Worm (Caenorhabditis elegans): ENCODE results near the gene Y53F4B.17.

Y53F4B.17 gene

DNA sequence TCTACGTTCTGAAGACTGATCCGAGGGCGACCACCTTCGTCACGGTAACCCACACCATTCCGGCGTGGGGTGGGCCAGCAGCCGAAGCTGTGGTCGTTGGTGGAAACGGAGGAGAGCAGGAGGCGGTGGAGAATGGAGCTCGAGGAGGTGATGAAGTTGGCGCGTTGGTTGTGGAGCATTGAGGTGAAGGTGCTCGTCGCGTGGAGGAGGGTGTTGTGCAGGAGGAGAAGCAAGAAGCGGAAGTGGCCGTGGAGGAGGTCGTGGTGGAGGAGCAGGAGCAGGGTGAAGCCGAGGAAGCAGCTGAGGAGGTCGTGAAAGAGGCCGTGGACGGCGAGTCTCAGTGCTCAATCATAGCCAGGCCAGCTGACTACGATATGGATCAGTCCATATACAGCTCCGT lies at the start of gene Y53F4B.17:
Gene Y53F4B.17 (plus strand): TSS at position 375 of the 400 bp plus-strand sequence.
- TF ChIP-seq D2030.7 (GFP tag; IDR thresholded peaks at IDR 0.05) (no peak), C17E4.6 (GFP tag; IDR thresholded peaks at IDR 0.05) (no peak), cebp-2 (GFP tag; IDR thresholded peaks at IDR 0.05) (no peak), B0035.1 (tag; optimal IDR thresholded peaks at IDR 0.05) (no peak), dox-1 (GFP tag; IDR thresholded peaks at IDR 0.05) (no peak), madf-3 (GFP tag; IDR thresholded peaks at IDR 0.05) (no peak), egrh-3 (GFP tag; IDR thresholded peaks at IDR 0.05) (peak; percentile 89), zfh-2 (GFP tag; conservative IDR thresholded peaks at IDR 0.05) (peak; percentile 94), ets-4 (GFP tag; optimal IDR thresholded peaks at IDR 0.05) (peak; percentile 26), sdz-38 (tag; optimal IDR thresholded peaks at IDR 0.05) (no peak)

DNA sequence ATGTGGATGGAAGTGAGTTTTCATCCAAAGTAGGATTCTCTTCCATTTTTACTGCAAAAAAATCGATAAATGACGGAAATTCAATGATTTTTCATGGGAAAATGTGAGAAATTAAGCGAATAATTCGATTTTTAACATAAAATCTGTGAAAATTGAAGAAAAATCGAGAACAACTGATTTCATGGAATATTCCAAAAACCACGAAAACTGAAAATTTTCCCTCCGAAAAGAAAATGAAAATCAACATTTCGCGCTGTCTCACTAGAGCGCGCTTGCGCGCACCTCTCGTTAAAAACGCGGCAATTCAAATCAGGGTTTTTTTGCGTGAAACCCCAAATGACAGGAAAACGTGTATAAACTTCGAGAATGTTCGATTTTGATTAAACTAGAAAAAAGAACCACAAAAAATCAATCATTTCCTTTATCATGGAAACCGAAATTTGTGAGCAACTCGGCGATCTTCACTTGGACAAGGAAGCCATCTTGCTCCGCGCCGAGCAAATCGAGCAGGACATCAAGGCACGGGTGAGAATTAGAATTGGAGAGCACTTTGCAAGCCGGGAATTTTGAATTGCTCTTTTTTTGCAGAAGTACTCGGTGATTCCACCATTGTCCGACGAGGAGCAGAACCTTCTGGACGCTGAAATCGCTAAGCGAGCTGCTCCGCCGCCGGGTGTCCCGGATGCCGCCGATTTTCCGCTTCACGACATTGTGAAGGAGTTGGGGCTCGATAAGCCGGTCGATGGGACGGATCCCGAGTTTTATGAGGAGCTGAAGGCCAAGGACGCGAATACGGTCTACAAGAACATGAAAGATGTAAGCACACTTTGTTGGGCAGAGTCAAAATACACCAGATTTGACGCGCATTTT lies 47.9 kb upstream of the Y53F4B.17 start, which contains the start of the genes Y53F4B.9 and Y53F4B.11:
Gene Y53F4B.9 (minus strand): TSS at position 51 of the 870 bp plus-strand sequence.
Gene Y53F4B.11 (plus strand): TSS at position 383 of the 870 bp plus-strand sequence.
- TF ChIP-seq D2030.7 (GFP tag; IDR thresholded peaks at IDR 0.05) (peak; percentile 99), nfyb-1 (GFP tag; IDR thresholded peaks at IDR 0.05) (no peak; the same call in 1 of the 2 replicates), madf-10 (tag; optimal IDR thresholded peaks at IDR 0.05) (no peak), F39B2.1 (GFP tag; IDR thresholded peaks at IDR 0.05) (no peak), hmg-20 (GFP tag; IDR thresholded peaks at IDR 0.05) (0 out of 2 replicates have a peak, but pooled peaks have one; percentile 13), ceh-27 (GFP tag; optimal IDR thresholded peaks at IDR 0.05) (peak; percentile 67), bed-1 (GFP tag; IDR thresholded peaks at IDR 0.05) (no peak), ets-4 (GFP tag; optimal IDR thresholded peaks at IDR 0.05) (no peak), lsy-27 (tag; optimal IDR thresholded peaks at IDR 0.05; ENCODE audit: borderline replicate concordance, insufficient read depth) (no peak), Y53G8AR.9 (GFP tag; conservative IDR thresholded peaks at IDR 0.05) (peak; percentile 90), atf-7 (tag; optimal IDR thresholded peaks at IDR 0.05) (no peak), xnd-1 (tag; optimal IDR thresholded peaks at IDR 0.05) (peak; percentile 94), egl-44 (GFP tag; IDR thresholded peaks at IDR 0.05) (no peak), sdz-38 (tag; optimal IDR thresholded peaks at IDR 0.05) (no peak), Y79H2A.3 (GFP tag; conservative IDR thresholded peaks at IDR 0.05) (0 out of 2 replicates have a peak, but pooled peaks have one; percentile 13), lin-54 (GFP tag; optimal IDR thresholded peaks at IDR 0.05) (peak; percentile 100), hlh-26 (GFP tag; conservative IDR thresholded peaks at IDR 0.05) (no peak), sea-2 (GFP tag; IDR thresholded peaks at IDR 0.05) (no peak), F49E8.2 (tag; optimal IDR thresholded peaks at IDR 0.05; ENCODE audit: insufficient read depth) (peak; percentile 88), T26A5.8 (tag; optimal IDR thresholded peaks at IDR 0.05) (no peak), ztf-22 (GFP tag; optimal IDR thresholded peaks at IDR 0.05) (no peak), chd-7 (tag; optimal IDR thresholded peaks at IDR 0.05) (no peak), rcor-1 (GFP tag; IDR thresholded peaks at IDR 0.05) (peak; percentile 83), snpc-1.1 (tag; optimal IDR thresholded peaks at IDR 0.05; ENCODE audit: insufficient read depth) (peak; percentile 66), ceh-100 (GFP tag; IDR thresholded peaks at IDR 0.05) (peak; percentile 88), nfya-1 (tag; optimal IDR thresholded peaks at IDR 0.05; ENCODE audit: borderline replicate concordance, insufficient read depth) (no peak), tbp1 (GFP tag; optimal IDR thresholded peaks at IDR 0.05) (peak; percentile 71), egl-18 (GFP tag; IDR thresholded peaks at IDR 0.05) (0 out of 2 replicates have a peak, but pooled peaks have one; percentile 21), B0019.2 (GFP tag; conservative IDR thresholded peaks at IDR 0.05) (peak; percentile 95), fkh-3 (tag; optimal IDR thresholded peaks at IDR 0.05) (no peak), die-1 (tag; optimal IDR thresholded peaks at IDR 0.05) (no peak), rpc-1 (optimal IDR thresholded peaks at IDR 0.05) (no peak), rpc-1 (tag; optimal IDR thresholded peaks at IDR 0.05) (no peak), snpc-4 (GFP tag; optimal IDR thresholded peaks at IDR 0.05) (peak; percentile 53), snpc-4 (tag; optimal IDR thresholded peaks at IDR 0.05) (peak; percentile 66 to 86 (median 82)), lsl-1 (GFP tag; optimal IDR thresholded peaks at IDR 0.05) (peak; percentile 85), B0336.3 (GFP tag; IDR thresholded peaks at IDR 0.05) (peak; percentile 92), ztf-6 (GFP tag; IDR thresholded peaks at IDR 0.05) (no peak)

Data from whole organism, young adult.